Worm (Caenorhabditis elegans) whole organism, late embryonic: ENCODE results near the gene daf-37.

Experiments used
- ceh-2 ChIP-seq: sonication (generic microtip); optimal IDR thresholded peaks from 2 replicates; lab custom pipeline; 2016; ENCODE audit warnings: missing genotype, missing genetic modification characterization, missing compliant biosample characterization
- ceh-9 ChIP-seq: sonication (generic microtip); optimal IDR thresholded peaks from 2 replicates; lab custom pipeline; 2016; ENCODE audit warnings: mild to moderate bottlenecking, missing genetic modification characterization, inconsistent platforms, missing compliant biosample characterization
- lin-11 ChIP-seq: fragments of 200-800 bp; sonication (Bioruptor generic); optimal IDR thresholded peaks from 2 replicates; lab custom pipeline; 2018; ENCODE audit warnings: mild to moderate bottlenecking, missing genetic modification characterization, missing compliant biosample characterization

DNA sequence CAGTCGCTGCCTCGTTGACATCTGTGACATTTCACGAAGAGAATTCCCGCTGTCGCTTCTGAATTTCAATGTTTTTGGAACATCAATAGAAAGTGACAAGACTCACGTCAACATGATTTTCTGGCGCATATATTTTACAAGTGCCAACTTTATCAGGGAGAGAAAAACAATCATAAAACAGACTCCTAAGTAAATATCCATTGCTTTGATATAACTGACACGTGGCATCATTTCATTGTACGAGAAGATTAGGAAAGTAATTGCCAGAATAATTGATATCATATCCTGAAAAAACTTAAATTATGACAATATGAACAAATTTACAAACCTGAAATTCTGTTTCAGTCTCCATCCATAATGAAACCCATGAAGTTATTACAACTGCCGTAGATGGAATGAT lies 49.9 kb downstream of the daf-37 start:
- TF ChIP-seq lin-11 (tag; lab: Kevin White, UChicago) (no peak), ceh-9 (tag; lab: Kevin White, UChicago) (no peak), ceh-2 (tag; lab: Kevin White, UChicago) (no peak)
